Worm (Caenorhabditis elegans): ENCODE data around the gene lect-2.

Gene lect-2

ce11 chrII:5774879-5775278 is 15.6 kb upstream of the lect-2 start:
- TF ChIP-seq him-1 (tag; optimal IDR thresholded peaks at IDR 0.05) (no peak), W03F9.2 (tag; optimal IDR thresholded peaks at IDR 0.05) (no peak), dao-5 (tag; optimal IDR thresholded peaks at IDR 0.05) (no peak)

DNA sequence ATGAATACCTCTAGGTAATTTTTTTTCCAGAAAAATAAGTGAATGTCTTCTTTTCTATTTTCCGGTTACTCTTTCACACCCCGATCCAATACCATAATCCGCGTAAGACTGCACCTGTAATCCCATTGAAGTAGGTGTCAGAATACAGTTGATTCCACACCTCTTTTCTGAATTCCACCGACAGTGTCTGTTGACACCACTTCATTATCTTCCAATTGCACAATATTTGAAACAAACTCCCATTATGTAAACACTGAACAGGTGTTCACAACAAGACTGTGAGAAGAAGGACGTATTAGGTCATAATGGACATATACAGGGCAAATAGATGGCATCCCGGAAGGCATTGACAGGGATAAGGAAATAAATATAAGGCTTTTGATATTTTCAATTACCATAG is 13.2 kb upstream of the lect-2 start:
- TF ChIP-seq W03F9.2 (tag; optimal IDR thresholded peaks at IDR 0.05) (no peak), him-1 (tag; optimal IDR thresholded peaks at IDR 0.05) (no peak)

DNA sequence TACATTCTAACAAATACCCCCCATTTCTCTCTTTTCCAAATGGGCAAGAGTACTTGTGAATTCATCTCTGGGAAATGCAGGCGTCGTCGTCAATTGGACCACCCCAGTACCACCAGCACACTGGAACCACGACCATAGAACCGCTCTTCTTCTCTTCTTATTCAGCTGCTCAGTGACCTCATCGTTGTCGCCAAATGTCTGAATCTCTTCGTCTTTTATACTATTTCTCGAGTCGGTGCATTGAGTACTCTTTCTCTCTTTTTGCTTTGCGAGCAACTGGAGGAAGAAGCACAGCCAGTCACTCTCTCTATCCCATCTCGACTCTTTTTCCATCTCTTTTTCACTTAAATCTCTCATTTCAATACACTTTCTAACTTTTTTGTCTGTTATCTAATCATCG is 10.7 kb upstream of the lect-2 start:
- no peak for TF ChIP-seq W03F9.2 (tag; optimal IDR thresholded peaks at IDR 0.05)
- no peak for TF ChIP-seq dao-5 (tag; optimal IDR thresholded peaks at IDR 0.05)
- peak; percentile 75 for TF ChIP-seq him-1 (tag; optimal IDR thresholded peaks at IDR 0.05)

DNA sequence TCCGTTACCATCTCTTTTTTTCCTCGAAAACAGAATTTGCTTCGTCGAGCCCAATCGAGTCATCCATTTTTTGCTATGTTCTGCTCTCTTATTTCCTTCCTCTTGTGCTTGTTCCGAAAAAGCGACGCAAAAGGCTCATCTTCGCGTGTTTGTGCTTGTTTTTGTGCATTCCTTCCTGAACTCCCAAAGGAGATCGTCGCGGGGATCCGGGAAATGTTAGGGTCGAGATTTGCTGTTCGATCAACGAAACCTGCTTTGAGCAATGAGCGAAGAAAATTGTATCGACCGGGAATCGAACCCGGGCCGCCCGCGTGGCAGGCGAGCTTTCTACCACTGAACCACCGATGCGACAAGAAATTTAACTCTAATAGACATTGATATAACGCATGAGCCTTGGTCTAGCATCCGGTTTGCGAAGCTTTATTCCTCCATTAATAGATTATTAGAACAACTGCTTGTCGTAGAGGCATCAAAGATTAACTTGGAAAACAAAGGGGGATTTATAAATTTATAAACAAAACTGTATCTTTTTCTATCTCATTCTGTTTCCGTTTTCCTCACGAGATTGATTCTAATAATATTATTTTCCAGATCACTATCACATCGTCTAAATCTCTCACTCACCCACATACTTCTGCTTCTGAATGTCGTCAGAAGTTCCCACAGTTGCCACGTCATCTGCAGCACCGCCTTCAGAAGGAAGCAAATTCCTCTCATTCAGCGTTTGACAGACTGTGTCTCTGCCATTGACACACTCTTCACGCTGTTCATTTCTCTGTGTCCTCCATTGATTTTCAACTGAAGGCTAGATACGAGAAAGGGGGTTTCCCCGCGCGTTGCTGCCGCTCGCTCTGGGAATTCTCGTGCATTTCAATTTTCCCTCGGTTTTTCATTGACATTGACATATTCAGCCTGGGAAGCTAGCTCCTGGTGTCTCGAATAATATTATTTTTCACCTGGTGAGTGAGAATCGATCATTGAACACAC is 8.3 kb upstream of the lect-2 start, which contains the start of gene K05F1.6:
Gene K05F1.6, plus strand, starts transcription at position 586 of the 987 bp plus-strand sequence.
- TF ChIP-seq W03F9.2 (tag; optimal IDR thresholded peaks at IDR 0.05) (peak; percentile 67), him-1 (tag; optimal IDR thresholded peaks at IDR 0.05) (peak; percentile 34), dao-5 (tag; optimal IDR thresholded peaks at IDR 0.05) (peak; percentile 47)

- TF ChIP-seq W03F9.2 (tag; optimal IDR thresholded peaks at IDR 0.05) = no peak
- TF ChIP-seq dao-5 (tag; optimal IDR thresholded peaks at IDR 0.05) = no peak
- no peak for TF ChIP-seq him-1 (tag; optimal IDR thresholded peaks at IDR 0.05)
Measured at ce11 chrII:5785504-5785903, 5.0 kb upstream of the lect-2 start.

ce11 chrII:5788815-5789214 is 1.7 kb upstream of the lect-2 start, which contains the start of gene K05F1.13:
Gene K05F1.13, plus strand, starts transcription at chrII:5789115.
- TF ChIP-seq dao-5 (tag; optimal IDR thresholded peaks at IDR 0.05) (no peak), W03F9.2 (tag; optimal IDR thresholded peaks at IDR 0.05) (no peak), him-1 (tag; optimal IDR thresholded peaks at IDR 0.05) (no peak)

DNA sequence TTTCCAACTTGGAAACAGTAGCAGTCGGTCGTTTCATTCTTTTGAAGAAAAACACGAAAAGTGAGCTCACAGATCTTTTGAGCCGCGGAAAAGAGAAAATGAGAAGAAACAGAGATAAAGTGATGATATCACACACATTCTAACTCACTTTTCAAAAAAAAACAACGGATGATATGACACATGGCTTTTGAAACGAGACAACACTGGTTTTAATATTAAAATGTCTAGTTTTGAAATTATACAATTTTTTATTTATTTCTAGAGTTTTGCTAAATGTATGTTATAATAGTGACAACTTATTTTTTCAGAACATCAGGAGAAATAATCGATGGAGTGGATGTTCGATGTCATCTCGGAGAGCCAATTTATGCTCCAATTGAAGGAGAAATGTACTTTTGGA is 2.0 kb downstream of the lect-2 start, which contains the start of gene K05F1.14:
Gene K05F1.14, minus strand, starts transcription at position 101 of the 400 bp plus-strand sequence.
- no peak for TF ChIP-seq dao-5 (tag; optimal IDR thresholded peaks at IDR 0.05)
- TF ChIP-seq him-1 (tag; optimal IDR thresholded peaks at IDR 0.05) = no peak
- no peak for TF ChIP-seq W03F9.2 (tag; optimal IDR thresholded peaks at IDR 0.05)

DNA sequence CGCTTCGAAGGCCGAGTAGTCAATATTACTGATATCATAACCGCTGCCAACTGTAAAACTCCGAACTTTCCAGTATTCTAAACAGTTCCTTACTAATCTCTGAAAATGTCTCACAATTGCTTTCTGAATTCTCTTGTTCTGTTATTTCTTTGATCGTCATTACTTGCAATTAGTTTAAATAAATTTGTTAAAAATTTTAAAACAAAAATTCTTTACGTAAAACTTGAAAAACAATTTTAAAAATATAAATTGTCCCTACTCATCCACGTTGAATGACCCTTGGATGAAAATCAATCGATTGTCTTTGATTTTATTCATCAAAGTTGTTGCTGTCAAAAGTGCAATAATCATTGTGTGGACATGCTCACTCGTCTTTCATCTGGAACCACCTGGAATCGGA is 3.7 kb downstream of the lect-2 start, which contains the start of gene acdh-8:
Gene acdh-8, plus strand, starts transcription at position 301 of the 400 bp plus-strand sequence.
- TF ChIP-seq him-1 (tag; optimal IDR thresholded peaks at IDR 0.05) = no peak

DNA sequence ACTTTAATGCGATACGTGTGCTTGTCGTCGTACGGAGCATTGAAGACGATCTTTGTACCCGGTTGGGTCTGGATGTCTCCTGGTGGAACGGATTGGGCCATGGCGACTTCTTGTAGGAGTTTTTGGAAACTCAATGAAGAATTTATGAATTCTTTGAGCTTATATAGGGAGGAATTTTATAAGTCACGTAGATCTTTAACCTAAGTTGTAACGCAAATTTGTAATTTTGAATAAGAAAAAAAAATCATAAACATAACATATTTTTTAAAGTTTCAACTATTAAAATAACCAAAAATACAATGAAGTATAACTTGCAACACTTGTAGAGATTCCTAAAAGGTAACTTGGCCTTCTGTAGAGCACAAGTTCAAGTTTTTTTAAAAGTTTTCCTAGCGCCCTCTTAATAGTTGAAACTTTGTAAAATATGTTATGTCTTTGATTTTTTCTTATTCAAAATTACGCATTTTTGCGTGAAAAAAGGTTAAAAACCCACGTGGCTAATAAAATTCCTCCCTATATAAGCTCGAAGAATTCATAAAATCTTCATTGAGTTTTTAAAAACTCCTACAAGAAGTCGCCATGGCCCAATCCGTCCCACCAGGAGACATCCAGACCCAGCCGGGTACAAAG is 6.9 kb downstream of the lect-2 start, which contains the start of the genes msp-63 and msp-142:
Gene msp-63, minus strand, starts transcription at position 101 of the 630 bp plus-strand sequence.
Gene msp-142, plus strand, starts transcription at position 580 of the 630 bp plus-strand sequence.
- TF ChIP-seq dao-5 (tag; optimal IDR thresholded peaks at IDR 0.05) = no peak
- no peak for TF ChIP-seq him-1 (tag; optimal IDR thresholded peaks at IDR 0.05)
- TF ChIP-seq W03F9.2 (tag; optimal IDR thresholded peaks at IDR 0.05) = no peak

- no peak for TF ChIP-seq dao-5 (tag; optimal IDR thresholded peaks at IDR 0.05)
- no peak for TF ChIP-seq W03F9.2 (tag; optimal IDR thresholded peaks at IDR 0.05)
- no peak for TF ChIP-seq him-1 (tag; optimal IDR thresholded peaks at IDR 0.05)
Measured at ce11 chrII:5799553-5799952, 9.0 kb downstream of the lect-2 start, which contains the start of gene K05F1.8. Gene K05F1.8, minus strand, starts transcription at chrII:5799653.

DNA sequence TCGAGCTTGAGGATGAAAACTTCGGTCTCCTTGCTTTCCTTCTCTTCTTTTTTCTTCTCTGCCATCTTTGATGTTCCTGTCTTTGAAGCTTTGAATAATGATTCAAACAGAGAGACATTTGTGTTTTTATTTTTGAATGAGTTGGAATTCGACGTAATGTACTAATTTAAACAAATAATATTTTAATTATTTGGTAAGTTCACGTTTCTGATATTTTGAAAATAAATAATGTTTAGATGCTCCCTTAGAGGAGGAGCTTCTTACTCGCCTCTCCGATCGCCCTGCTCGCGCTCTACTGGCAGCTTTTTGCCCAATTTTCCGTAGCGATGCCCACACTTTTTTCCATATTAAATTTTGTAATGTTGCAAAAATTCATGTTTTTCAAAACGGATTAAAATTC is 10.6 kb downstream of the lect-2 start, which contains the start of the genes K05F1.9 and K05F1.1:
Gene K05F1.9, minus strand, starts transcription at position 101 of the 400 bp plus-strand sequence.
Gene K05F1.1, plus strand, starts transcription at position 308 of the 400 bp plus-strand sequence.
- TF ChIP-seq W03F9.2 (tag; optimal IDR thresholded peaks at IDR 0.05) (no peak), dao-5 (tag; optimal IDR thresholded peaks at IDR 0.05) (no peak), him-1 (tag; optimal IDR thresholded peaks at IDR 0.05) (no peak)

- TF ChIP-seq W03F9.2 (tag; optimal IDR thresholded peaks at IDR 0.05) (no peak), dao-5 (tag; optimal IDR thresholded peaks at IDR 0.05) (no peak), him-1 (tag; optimal IDR thresholded peaks at IDR 0.05) (no peak)
Measured at ce11 chrII:5804288-5804687, 13.8 kb downstream of the lect-2 start.

ce11 chrII:5805303-5805702 is 14.8 kb downstream of the lect-2 start, which contains the start of gene K05F1.10:
Gene K05F1.10, minus strand, starts transcription at chrII:5805473.
- TF ChIP-seq dao-5 (tag; optimal IDR thresholded peaks at IDR 0.05) (no peak), W03F9.2 (tag; optimal IDR thresholded peaks at IDR 0.05) (no peak), him-1 (tag; optimal IDR thresholded peaks at IDR 0.05) (no peak)
